Fruit fly (Drosophila melanogaster) whole organism, adult: ENCODE measurements around the gene Nemp.

Source experiments
- CG7045 ChIP-seq: fragments of 200-800 bp; sonication (Bioruptor generic); optimal IDR thresholded peaks from 2 replicates; lab custom pipeline; 2017; ENCODE audit warnings: missing biosample characterization, mild to moderate bottlenecking, missing genetic modification characterization
- cic ChIP-seq: fragments of 200-800 bp; sonication (Bioruptor generic); optimal IDR thresholded peaks from 2 replicates; lab custom pipeline; 2017; ENCODE audit warnings: missing biosample characterization, mild to moderate bottlenecking, missing genetic modification characterization, moderate library complexity
- cnc ChIP-seq, 2 experiments: fragments of >200 bp; optimal IDR thresholded peaks; 2 replicates each; lab custom pipeline; 2017
- toe ChIP-seq: fragments of 200-800 bp; sonication (Bioruptor generic); optimal IDR thresholded peaks from 2 replicates; lab custom pipeline; 2016; ENCODE audit warnings: missing biosample characterization, missing genetic modification characterization

DNA sequence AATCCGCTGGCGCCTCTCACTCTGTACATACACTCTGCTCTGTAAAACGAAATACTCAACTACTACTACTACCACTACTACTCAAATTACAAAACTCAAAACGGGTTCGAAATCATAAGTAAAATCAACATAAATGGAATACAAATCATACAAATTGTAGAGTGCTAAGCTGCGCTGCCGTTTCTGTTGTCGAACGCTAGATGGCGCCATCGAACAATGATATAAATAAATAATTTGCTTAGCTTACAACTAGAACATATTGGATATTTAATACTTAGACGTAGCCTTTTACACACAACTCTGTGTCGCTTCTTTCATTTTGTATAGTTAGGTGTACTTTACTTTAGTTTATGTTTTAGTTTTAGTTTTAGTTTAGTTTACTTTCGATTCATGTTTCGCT, 30.3 kb downstream of the Nemp start:
- TF ChIP-seq CG7045 (GFP tag; lab: Kevin White, UChicago), result no peak
- TF ChIP-seq cnc (optimal IDR thresholded peaks at IDR 0.05; lab: Kevin White, UChicago), result no peak
- TF ChIP-seq toe (GFP tag; lab: Kevin White, UChicago), result no peak
- TF ChIP-seq cic (GFP tag; lab: Kevin White, UChicago), result no peak
